Fruit fly (Drosophila melanogaster) S2 (cell line): Measurements from ENCODE around the gene Oatp33Ea.

Experiments used
- CG8478 ChIP-seq: fragments of >200 bp; optimal IDR thresholded peaks from 2 replicates; lab custom pipeline; 2018
- CTCF ChIP-seq, 2 experiments: fragments of >200 bp; optimal IDR thresholded peaks; 2 replicates each; lab custom pipeline; 2018

- TF ChIP-seq CG8478 (lab: Kevin White, UChicago) (no peak), CTCF (optimal IDR thresholded peaks at IDR 0.05; lab: Kevin White, UChicago) (no peak)
Measured at dm6 chr2L:12478494-12478893, 32.8 kb upstream of the Oatp33Ea start.
